Fruit fly (Drosophila melanogaster): ENCODE results near the gene CG43339.

dm6 chr2L:18677910-18678639 lies 5.0 kb upstream of the CG43339 start:
- TF ChIP-seq CTCF (optimal IDR thresholded peaks at IDR 0.05), result no peak
- no peak for TF ChIP-seq CG8478 (optimal IDR thresholded peaks at IDR 0.05)

Measured in S2 (cell line).